Fruit fly (Drosophila melanogaster) whole organism, prepupa: ENCODE measurements around the gene CG17404.
A peak's percentile ranks its signal among the peaks of the same experiment; 100 is the strongest.

Experiments used
- CG10631 ChIP-seq: fragments of 200-800 bp; sonication (Bioruptor generic); optimal IDR thresholded peaks from 2 replicates; lab custom pipeline; 2016; ENCODE audit warnings: missing biosample characterization, missing genetic modification characterization
- CG10669 ChIP-seq: fragments of 200-800 bp; sonication (Bioruptor generic); optimal IDR thresholded peaks from 3 replicates; lab custom pipeline; 2018; ENCODE audit warnings: missing biosample characterization, mild to moderate bottlenecking, missing genetic modification characterization, moderate library complexity
- CG11294 ChIP-seq: fragments of 200-800 bp; sonication (Bioruptor generic); IDR thresholded peaks from 2 replicates; pipeline ENCODE4 v1.3.6; 2022; ENCODE audit warnings: missing biosample characterization, missing genetic modification characterization
- CG15336 ChIP-seq: fragments of 200-800 bp; sonication (Bioruptor generic); IDR thresholded peaks from 2 replicates; pipeline ENCODE4 v1.3.6; 2022; ENCODE audit warnings: missing biosample characterization, missing genetic modification characterization
- CG1621 ChIP-seq: fragments of 200-800 bp; sonication (Bioruptor generic); optimal IDR thresholded peaks from 3 replicates; lab custom pipeline; 2018; ENCODE audit warnings: missing biosample characterization, mild to moderate bottlenecking, missing genetic modification characterization
- CG16779 ChIP-seq: fragments of 200-800 bp; sonication (Bioruptor generic); optimal IDR thresholded peaks from 3 replicates; lab custom pipeline; 2017; ENCODE audit warnings: missing biosample characterization, mild to moderate bottlenecking, missing genetic modification characterization
- CG3032 ChIP-seq: fragments of 200-800 bp; optimal IDR thresholded peaks from 2 replicates; lab custom pipeline; 2019; ENCODE audit warnings: missing biosample characterization, mild to moderate bottlenecking, missing genetic modification characterization, moderate library complexity
- CG31627 ChIP-seq: fragments of 200-800 bp; sonication (Bioruptor generic); optimal IDR thresholded peaks from 3 replicates; lab custom pipeline; 2016; ENCODE audit warnings: missing biosample characterization, missing genetic modification characterization
- CG6163 ChIP-seq: fragments of 200-800 bp; sonication (Bioruptor generic); IDR thresholded peaks from 3 replicates; pipeline ENCODE4 v1.3.6; 2022; ENCODE audit warnings: missing biosample characterization, missing genetic modification characterization
- CG6276 ChIP-seq: fragments of 200-800 bp; sonication (Bioruptor generic); optimal IDR thresholded peaks from 2 replicates; lab custom pipeline; 2017; ENCODE audit warnings: missing biosample characterization, mild to moderate bottlenecking, missing genetic modification characterization
- CG6808 ChIP-seq: fragments of 200-800 bp; sonication (Bioruptor generic); optimal IDR thresholded peaks from 3 replicates; lab custom pipeline; 2017; ENCODE audit warnings: missing biosample characterization, missing genetic modification characterization, mild to moderate bottlenecking, moderate library complexity, missing genetic modification reagents
- CG6854 ChIP-seq: fragments of 200-800 bp; sonication (Bioruptor generic); optimal IDR thresholded peaks from 2 replicates; lab custom pipeline; 2017; ENCODE audit warnings: missing biosample characterization, mild to moderate bottlenecking, missing genetic modification characterization
- CG7368 ChIP-seq: fragments of 200-800 bp; sonication (Bioruptor generic); optimal IDR thresholded peaks from 3 replicates; lab custom pipeline; 2016; ENCODE audit warnings: missing biosample characterization, missing genetic modification characterization
- Eip93F ChIP-seq: fragments of 200-800 bp; sonication (Bioruptor generic); optimal IDR thresholded peaks from 2 replicates; lab custom pipeline; 2016; ENCODE audit warnings: missing biosample characterization, mild to moderate bottlenecking, missing genetic modification characterization
- Ets96B ChIP-seq: fragments of 200-800 bp; optimal IDR thresholded peaks from 2 replicates; lab custom pipeline; 2019; ENCODE audit warnings: missing biosample characterization, mild to moderate bottlenecking, missing genetic modification characterization, moderate library complexity
- Gug ChIP-seq: fragments of 200-800 bp; sonication (Bioruptor generic); IDR thresholded peaks from 2 replicates; pipeline ENCODE4 v1.3.6; 2022; ENCODE audit warnings: missing biosample characterization, missing genetic modification characterization
- Hr39 ChIP-seq: fragments of 200-800 bp; sonication (Bioruptor generic); optimal IDR thresholded peaks from 2 replicates; lab custom pipeline; 2016; ENCODE audit warnings: missing biosample characterization, missing genetic modification characterization
- Met ChIP-seq: fragments of 200-800 bp; sonication (Bioruptor generic); optimal IDR thresholded peaks from 3 replicates; lab custom pipeline; 2016; ENCODE audit warnings: missing biosample characterization, missing genetic modification characterization
- Sox14 ChIP-seq: fragments of 200-800 bp; sonication (Bioruptor generic); optimal IDR thresholded peaks from 3 replicates; lab custom pipeline; 2016; ENCODE audit warnings: missing biosample characterization, missing genetic modification characterization
- achi ChIP-seq: fragments of 200-800 bp; sonication (Bioruptor generic); optimal IDR thresholded peaks from 3 replicates; lab custom pipeline; 2016; ENCODE audit warnings: missing biosample characterization, missing genetic modification characterization
- acj6 ChIP-seq: fragments of 200-800 bp; sonication (Bioruptor generic); optimal IDR thresholded peaks from 3 replicates; lab custom pipeline; 2016; ENCODE audit warnings: missing biosample characterization, missing genetic modification characterization
- cyc ChIP-seq: fragments of 200-800 bp; sonication (Bioruptor generic); optimal IDR thresholded peaks from 3 replicates; lab custom pipeline; 2016; ENCODE audit warnings: missing biosample characterization, missing genetic modification characterization
- dac ChIP-seq: fragments of 200-800 bp; sonication (Bioruptor generic); optimal IDR thresholded peaks from 2 replicates; lab custom pipeline; 2017; ENCODE audit warnings: missing biosample characterization, mild to moderate bottlenecking, missing genetic modification characterization
- dsx ChIP-seq: fragments of 200-800 bp; optimal IDR thresholded peaks from 3 replicates; lab custom pipeline; 2019; ENCODE audit warnings: missing biosample characterization, mild to moderate bottlenecking, missing genetic modification characterization, moderate library complexity; ENCODE audit not compliant: poor library complexity, severe bottlenecking
- eg ChIP-seq: fragments of 200-800 bp; sonication (Bioruptor generic); IDR thresholded peaks from 3 replicates; pipeline ENCODE4 v1.3.6; 2022; ENCODE audit warnings: missing biosample characterization, missing genetic modification characterization
- fd59A ChIP-seq: fragments of 200-800 bp; sonication (Bioruptor generic); optimal IDR thresholded peaks from 2 replicates; lab custom pipeline; 2017; ENCODE audit warnings: missing biosample characterization, mild to moderate bottlenecking, missing genetic modification characterization, missing genetic modification reagents
- fkh ChIP-seq: fragments of 200-800 bp; sonication (Bioruptor generic); optimal IDR thresholded peaks from 3 replicates; lab custom pipeline; 2017; ENCODE audit warnings: missing biosample characterization, mild to moderate bottlenecking, missing genetic modification characterization, moderate library complexity
- pdm3 ChIP-seq: fragments of 200-800 bp; sonication (Bioruptor generic); optimal IDR thresholded peaks from 3 replicates; lab custom pipeline; 2016; ENCODE audit warnings: missing biosample characterization, missing genetic modification characterization
- salr ChIP-seq, 2 experiments: fragments of 200-800 bp; sonication (Bioruptor generic); optimal IDR thresholded peaks; 3 replicates each; lab custom pipeline; 2016 to 2018; ENCODE audit warnings: missing biosample characterization in 2 of 2, missing genetic modification characterization in 2 of 2, mild to moderate bottlenecking in 1 of 2
- topi ChIP-seq: fragments of 200-800 bp; sonication (Bioruptor generic); optimal IDR thresholded peaks from 3 replicates; lab custom pipeline; 2016; ENCODE audit warnings: missing biosample characterization, missing genetic modification characterization
- vri ChIP-seq: fragments of 200-800 bp; sonication (Bioruptor generic); optimal IDR thresholded peaks from 3 replicates; lab custom pipeline; 2016; ENCODE audit warnings: missing biosample characterization, mild to moderate bottlenecking, missing genetic modification characterization

CG17404 gene

DNA sequence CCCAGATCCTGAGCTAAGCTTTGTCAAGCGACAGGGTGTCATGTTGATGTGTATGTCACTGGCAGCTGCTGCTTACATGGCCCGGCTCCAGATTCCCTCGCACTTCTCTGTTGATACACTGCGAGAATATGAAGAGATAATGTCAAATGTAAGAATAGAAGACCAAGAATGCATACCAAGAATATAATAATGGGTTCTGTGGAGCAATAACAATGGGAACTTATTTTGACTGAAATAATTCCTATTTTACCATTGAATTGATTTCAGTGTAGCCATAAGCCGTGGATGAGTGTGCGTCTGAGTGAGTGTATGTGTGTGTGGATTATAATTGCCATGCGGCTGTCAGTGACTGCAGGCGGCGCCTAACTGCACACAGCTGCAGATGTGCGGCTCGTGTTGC lies 28.7 kb downstream of the CG17404 start (continued):
- peak; percentile 20 for TF ChIP-seq achi (GFP tag; lab: Kevin White, UChicago)
- TF ChIP-seq CG31627 (GFP tag; lab: Kevin White, UChicago), result no peak
- TF ChIP-seq Ets96B, result peak; percentile 43
- TF ChIP-seq eg (GFP tag; lab: Robert Waterston, UW), result peak; percentile 63; the same call in 2 of the 3 replicates
- peak; percentile 46; the same call in 1 of the 3 replicates for TF ChIP-seq CG6163 (GFP tag; lab: Robert Waterston, UW)
- no peak for TF ChIP-seq CG11294 (GFP tag; lab: Robert Waterston, UW)
- no peak for TF ChIP-seq dsx (GFP tag; lab: Kevin White, UChicago)
- no peak for TF ChIP-seq CG6854 (GFP tag; lab: Kevin White, UChicago)
- peak; percentile 42; the same call in 1 of the 2 replicates for TF ChIP-seq CG15336 (GFP tag; lab: Robert Waterston, UW)
- TF ChIP-seq CG3032, result no peak
- TF ChIP-seq Hr39 (GFP tag; lab: Kevin White, UChicago), result peak; percentile 16
- peak; percentile 47 for TF ChIP-seq CG10631 (GFP tag; lab: Kevin White, UChicago)
- TF ChIP-seq CG7368 (GFP tag; lab: Kevin White, UChicago), result no peak
- TF ChIP-seq Met (GFP tag; lab: Kevin White, UChicago), result peak; percentile 23
- no peak for TF ChIP-seq Eip93F
- TF ChIP-seq salr (GFP tag; optimal IDR thresholded peaks at IDR 0.05; lab: Kevin White, UChicago), result no peak
- peak; percentile 10 for TF ChIP-seq acj6 (GFP tag; lab: Kevin White, UChicago)
- TF ChIP-seq pdm3, result peak; percentile 41
- no peak for TF ChIP-seq Gug
- no peak for TF ChIP-seq topi (GFP tag; lab: Kevin White, UChicago)
- no peak for TF ChIP-seq CG6276 (GFP tag; lab: Kevin White, UChicago)
- no peak for TF ChIP-seq cyc (GFP tag; lab: Kevin White, UChicago)
- no peak for TF ChIP-seq fkh (GFP tag; lab: Kevin White, UChicago)
- TF ChIP-seq CG16779, result no peak
- no peak for TF ChIP-seq dac
- TF ChIP-seq vri, result no peak

DNA sequence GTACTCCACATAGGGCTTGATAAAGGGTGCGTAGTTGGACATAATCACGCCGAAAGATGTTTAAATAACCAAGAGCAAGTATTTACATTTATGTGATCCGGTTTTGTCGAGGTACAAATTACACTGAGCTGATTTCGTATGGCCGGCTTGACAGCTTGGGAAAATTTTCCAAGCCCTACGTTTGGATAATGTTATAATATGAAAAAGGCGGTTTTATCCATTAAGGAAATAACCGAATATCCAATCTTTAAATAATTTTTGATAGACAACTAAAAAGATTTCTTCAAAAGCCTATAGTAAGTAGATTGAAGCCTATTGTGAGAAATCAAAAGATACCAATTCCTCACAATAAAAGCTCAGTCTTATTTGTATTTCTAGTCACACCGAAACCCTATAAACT lies 29.9 kb downstream of the CG17404 start, which contains the start of the genes eIF3d2 and CG43450:
Gene eIF3d2, minus strand, starts transcription at position 101 of the 400 bp plus-strand sequence.
Gene CG43450, plus strand, starts transcription at position 384 of the 400 bp plus-strand sequence.
- no peak for TF ChIP-seq Sox14 (GFP tag; lab: Kevin White, UChicago)
- TF ChIP-seq, all 60 proteins: peak for 0

DNA sequence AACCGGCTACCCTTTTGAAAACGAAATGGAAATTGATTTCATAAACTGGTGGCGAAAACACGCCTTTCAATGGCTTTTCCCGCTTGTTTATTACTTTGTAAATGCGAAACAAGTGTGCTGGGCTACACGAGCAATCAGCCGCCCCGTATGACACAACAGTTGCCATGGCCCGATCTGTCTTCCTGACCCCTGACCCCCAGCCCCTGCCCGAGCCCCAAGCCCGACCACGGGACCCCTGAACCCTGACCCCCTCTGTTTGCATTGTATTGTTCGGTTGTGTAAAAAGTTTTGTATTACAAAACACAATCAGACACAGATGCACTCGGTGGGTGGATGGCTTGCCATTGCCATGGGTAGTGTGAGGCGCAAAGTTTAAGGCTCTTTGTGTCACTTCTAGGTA lies 39.2 kb downstream of the CG17404 start:
- no peak for TF ChIP-seq CG1621 (tag; lab: Kevin White, UChicago)
- no peak for TF ChIP-seq CG31627 (GFP tag; lab: Kevin White, UChicago)
- TF ChIP-seq fd59A (GFP tag; lab: Kevin White, UChicago), result no peak
- TF ChIP-seq CG10669, result no peak
- no peak for TF ChIP-seq CG6276 (GFP tag; lab: Kevin White, UChicago)
- TF ChIP-seq CG6808 (GFP tag; lab: Kevin White, UChicago), result no peak
- no peak for TF ChIP-seq achi (GFP tag; lab: Kevin White, UChicago)
- no peak for TF ChIP-seq fkh (GFP tag; lab: Kevin White, UChicago)
- no peak for TF ChIP-seq eg (GFP tag; lab: Robert Waterston, UW)
- no peak for TF ChIP-seq CG16779
